Worm (Caenorhabditis elegans) whole organism, L3 larva: ENCODE measurements around the gene T05H10.1.

Experiments used
- aly-2 ChIP-seq: fragments of 150-350 bp; optimal IDR thresholded peaks from 2 replicates; lab custom pipeline; 2014; ENCODE audit warnings: missing biosample characterization, missing genetic modification characterization
- ama-1 ChIP-seq: fragments of 150-350 bp; optimal IDR thresholded peaks from 2 replicates; lab custom pipeline; 2018
- daf-12 ChIP-seq: fragments of 150-350 bp; optimal IDR thresholded peaks from 2 replicates; lab custom pipeline; 2014; ENCODE audit warnings: missing biosample characterization, missing genetic modification reagents, missing genetic modification characterization
- elt-3 ChIP-seq, 3 experiments: fragments of 150-350 bp in 1 of 3; sonication (generic microtip) in 2 of 3; optimal IDR thresholded peaks; 2 replicates in 2 of 3; 4 replicates in 1 of 3; lab custom pipeline; 2014 to 2017; ENCODE audit warnings: missing biosample characterization in 3 of 3, missing genetic modification characterization in 3 of 3
- lin-39 ChIP-seq: fragments of 150-350 bp; optimal IDR thresholded peaks from 2 replicates; lab custom pipeline; 2018; ENCODE audit warnings: missing biosample characterization, missing genetic modification reagents, missing genetic modification characterization
- nhr-28 ChIP-seq: fragments of 150-350 bp; optimal IDR thresholded peaks from 2 replicates; lab custom pipeline; 2014; ENCODE audit warnings: missing biosample characterization, missing genetic modification characterization
- pha-4 ChIP-seq: fragments of 150-350 bp; optimal IDR thresholded peaks from 2 replicates; lab custom pipeline; 2014; ENCODE audit warnings: missing biosample characterization, missing genetic modification reagents, missing genetic modification characterization
- unc-62 ChIP-seq: fragments of 150-350 bp; sonication (generic microtip); optimal IDR thresholded peaks from 4 replicates; lab custom pipeline; 2014; ENCODE audit warnings: missing biosample characterization, missing genetic modification reagents, missing genetic modification characterization
- zag-1 ChIP-seq: fragments of 150-350 bp; optimal IDR thresholded peaks from 2 replicates; lab custom pipeline; 2014; ENCODE audit warnings: missing biosample characterization, missing genetic modification characterization
- ztf-11 ChIP-seq: fragments of 150-350 bp; optimal IDR thresholded peaks from 2 replicates; lab custom pipeline; 2014; ENCODE audit warnings: missing biosample characterization, missing genetic modification characterization
- ztf-4 ChIP-seq: fragments of 150-350 bp; optimal IDR thresholded peaks from 2 replicates; lab custom pipeline; 2014; ENCODE audit warnings: missing biosample characterization, missing genetic modification characterization

ce11 chrII:8001428-8001827, 41.0 kb upstream of the T05H10.1 start:
- TF ChIP-seq lin-39 (tag; lab: Kevin White, UChicago) (no peak), unc-62 (GFP tag; lab: Kevin White, UChicago) (no peak), pha-4 (tag; lab: Kevin White, UChicago) (peak; percentile 13), ztf-11 (tag; lab: Kevin White, UChicago) (no peak), aly-2 (no peak), daf-12 (tag; lab: Kevin White, UChicago) (no peak), nhr-28 (tag; lab: Kevin White, UChicago) (no peak), ama-1 (lab: Kevin White, UChicago) (no peak), elt-3 (tag; optimal IDR thresholded peaks at IDR 0.05; lab: Kevin White, UChicago) (no peak), ztf-4 (tag; lab: Kevin White, UChicago) (no peak), zag-1 (no peak)
